Fruit fly (Drosophila melanogaster) whole organism, prepupa: Measurements from ENCODE around the gene Cyp9f3.

ENCODE experiments used
- Blimp-1 ChIP-seq: fragments of 200-800 bp; sonication (Bioruptor generic); optimal IDR thresholded peaks from 3 replicates; lab custom pipeline; 2017; ENCODE audit warnings: missing biosample characterization, missing genetic modification characterization, mild to moderate bottlenecking, moderate library complexity, missing genetic modification reagents
- CG10669 ChIP-seq: fragments of 200-800 bp; sonication (Bioruptor generic); optimal IDR thresholded peaks from 3 replicates; lab custom pipeline; 2018; ENCODE audit warnings: missing biosample characterization, mild to moderate bottlenecking, missing genetic modification characterization, moderate library complexity
- CG15336 ChIP-seq: fragments of 200-800 bp; sonication (Bioruptor generic); IDR thresholded peaks from 2 replicates; pipeline ENCODE4 v1.3.6; 2022; ENCODE audit warnings: missing biosample characterization, missing genetic modification characterization
- CG6276 ChIP-seq: fragments of 200-800 bp; sonication (Bioruptor generic); optimal IDR thresholded peaks from 2 replicates; lab custom pipeline; 2017; ENCODE audit warnings: missing biosample characterization, mild to moderate bottlenecking, missing genetic modification characterization
- CG6792 ChIP-seq: fragments of 200-800 bp; sonication (Bioruptor generic); optimal IDR thresholded peaks from 3 replicates; lab custom pipeline; 2016; ENCODE audit warnings: missing biosample characterization, missing genetic modification characterization
- CG6854 ChIP-seq: fragments of 200-800 bp; sonication (Bioruptor generic); optimal IDR thresholded peaks from 2 replicates; lab custom pipeline; 2017; ENCODE audit warnings: missing biosample characterization, mild to moderate bottlenecking, missing genetic modification characterization
- CG8319 ChIP-seq: fragments of 200-800 bp; sonication (Bioruptor generic); optimal IDR thresholded peaks from 3 replicates; lab custom pipeline; 2016; ENCODE audit warnings: missing biosample characterization, missing genetic modification characterization
- Eip75B ChIP-seq: fragments of 200-800 bp; sonication (Bioruptor generic); optimal IDR thresholded peaks from 3 replicates; lab custom pipeline; 2016; ENCODE audit warnings: missing biosample characterization, missing genetic modification characterization
- Ets21C ChIP-seq: fragments of 200-800 bp; sonication (Bioruptor generic); optimal IDR thresholded peaks from 3 replicates; lab custom pipeline; 2016; ENCODE audit warnings: missing biosample characterization, missing genetic modification characterization
- Lpt ChIP-seq: fragments of 200-800 bp; sonication (Bioruptor generic); optimal IDR thresholded peaks from 3 replicates; lab custom pipeline; 2016; ENCODE audit warnings: missing biosample characterization, missing genetic modification characterization
- Smox ChIP-seq: fragments of 200-800 bp; sonication (Bioruptor generic); optimal IDR thresholded peaks from 3 replicates; lab custom pipeline; 2016; ENCODE audit warnings: missing biosample characterization, missing genetic modification characterization

DNA sequence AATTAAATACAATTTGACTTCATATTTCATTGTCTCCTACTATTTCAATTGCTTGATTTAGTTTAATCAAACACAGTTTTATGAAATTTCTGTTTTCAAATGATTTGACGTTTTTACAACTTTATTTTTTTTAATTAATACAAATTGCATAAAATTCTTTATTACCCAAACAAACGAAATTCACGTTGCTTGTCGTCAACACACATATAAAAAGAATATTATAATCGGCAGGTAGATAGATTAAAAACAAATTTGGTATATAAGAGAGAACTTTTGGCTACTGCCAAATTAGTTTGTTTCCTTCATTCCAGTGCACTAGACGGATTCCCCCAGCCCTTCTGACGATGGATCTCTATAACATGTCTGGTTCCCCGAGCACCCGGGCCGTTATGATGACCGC is 21.9 kb downstream of the Cyp9f3 start, which contains the start of gene GstD6:
- no peak for TF ChIP-seq CG8319
- TF ChIP-seq CG15336 (GFP tag; lab: Robert Waterston, UW): no peak
- TF ChIP-seq CG10669 (GFP tag; lab: Kevin White, UChicago): no peak
- TF ChIP-seq CG6792: no peak
- TF ChIP-seq Blimp-1 (GFP tag; lab: Kevin White, UChicago): no peak
- no peak for TF ChIP-seq Lpt (GFP tag; lab: Kevin White, UChicago)
- no peak for TF ChIP-seq CG6854 (GFP tag; lab: Kevin White, UChicago)
- TF ChIP-seq Eip75B (GFP tag; lab: Kevin White, UChicago): no peak
- TF ChIP-seq Smox (GFP tag; lab: Kevin White, UChicago): no peak
- TF ChIP-seq Ets21C: no peak
- TF ChIP-seq CG6276: no peak
